Worm (Caenorhabditis elegans) whole organism, young adult: ENCODE results near the gene maa-1.

Experiments
- B0035.1 ChIP-seq: sonication (generic microtip); optimal IDR thresholded peaks from 2 replicates; lab custom pipeline; 2016; ENCODE audit warnings: missing genetic modification characterization, mild to moderate bottlenecking, missing compliant biosample characterization, missing genotype, missing genetic modification reagents
- F10E7.11 ChIP-seq: sonication (generic microtip); optimal IDR thresholded peaks from 2 replicates; lab custom pipeline; 2017; ENCODE audit warnings: mild to moderate bottlenecking, missing genetic modification characterization, moderate library complexity, missing compliant biosample characterization
- Y56A3A.18 ChIP-seq: fragments of 200-800 bp; sonication (Bioruptor generic); IDR thresholded peaks from 2 replicates; pipeline ENCODE4 v1.3.6; 2022; ENCODE audit warnings: missing genetic modification reagents, missing genetic modification characterization, missing compliant biosample characterization
- ama-1 ChIP-seq, 3 experiments: fragments of 150-350 bp in 1 of 3; sonication (generic microtip) in 2 of 3; optimal IDR thresholded peaks; 2 replicates each; lab custom pipeline; 2014 to 2018; ENCODE audit warnings: missing biosample characterization in 2 of 3, missing genetic modification characterization in 2 of 3, missing genetic modification reagents in 2 of 3
- him-1 ChIP-seq: sonication (generic microtip); optimal IDR thresholded peaks from 2 replicates; lab custom pipeline; 2016; ENCODE audit warnings: missing genotype, missing genetic modification reagents, missing genetic modification characterization, missing compliant biosample characterization
- lin-26 ChIP-seq: fragments of 200-800 bp; sonication (Bioruptor generic); IDR thresholded peaks from 2 replicates; pipeline ENCODE4 v1.3.6; 2022; ENCODE audit warnings: missing genetic modification reagents, missing genetic modification characterization, missing compliant biosample characterization
- lin-54 ChIP-seq: fragments of 200-800 bp; sonication (Bioruptor generic); optimal IDR thresholded peaks from 2 replicates; lab custom pipeline; 2018; ENCODE audit warnings: mild to moderate bottlenecking, missing genetic modification characterization, missing compliant biosample characterization
- pha-4 ChIP-seq: fragments of 150-350 bp; sonication (generic microtip); optimal IDR thresholded peaks from 2 replicates; lab custom pipeline; 2014; ENCODE audit warnings: missing biosample characterization, missing genetic modification reagents, missing genetic modification characterization
- snpc-4 ChIP-seq, 5 experiments: fragments of 150-350 bp in 1 of 5; sonication (generic microtip) in 4 of 5; optimal IDR thresholded peaks; 2 replicates each; lab custom pipeline; 2014 to 2018; ENCODE audit warnings: missing genetic modification characterization in 5 of 5, missing biosample characterization in 3 of 5, antibody characterized with exemption in 2 of 5, mild to moderate bottlenecking in 2 of 5, missing compliant biosample characterization in 2 of 5, missing genotype in 2 of 5, moderate library complexity in 2 of 5, missing genetic modification reagents in 1 of 5
- unc-62 ChIP-seq: fragments of 150-350 bp; optimal IDR thresholded peaks from 2 replicates; lab custom pipeline; 2014; ENCODE audit warnings: missing biosample characterization, missing genetic modification reagents, missing genetic modification characterization

- TF ChIP-seq lin-26 (GFP tag; lab: Robert Waterston, UW) (peak; percentile 28; the same call in 1 of the 2 replicates), ama-1 (optimal IDR thresholded peaks at IDR 0.05; lab: Kevin White, UChicago) (no peak), ama-1 (GFP tag; optimal IDR thresholded peaks at IDR 0.05; lab: Kevin White, UChicago) (no peak), lin-54 (GFP tag; lab: Kevin White, UChicago) (peak; percentile 1), F10E7.11 (tag; lab: Kevin White, UChicago) (no peak), unc-62 (no peak), B0035.1 (tag; lab: Kevin White, UChicago) (no peak), Y56A3A.18 (no peak), pha-4 (tag; lab: Kevin White, UChicago) (no peak), snpc-4 (GFP tag; optimal IDR thresholded peaks at IDR 0.05; lab: Kevin White, UChicago) (peak; percentile 50), snpc-4 (tag; optimal IDR thresholded peaks at IDR 0.05; lab: Kevin White, UChicago) (peak; percentile 69 to 85 (median 79)), him-1 (tag; lab: Kevin White, UChicago) (no peak)
Measured at ce11 chrIII:11870009-11870408, 47.7 kb upstream of the maa-1 start.
